Worm (Caenorhabditis elegans): ENCODE results near the gene moc-3.

DNA sequence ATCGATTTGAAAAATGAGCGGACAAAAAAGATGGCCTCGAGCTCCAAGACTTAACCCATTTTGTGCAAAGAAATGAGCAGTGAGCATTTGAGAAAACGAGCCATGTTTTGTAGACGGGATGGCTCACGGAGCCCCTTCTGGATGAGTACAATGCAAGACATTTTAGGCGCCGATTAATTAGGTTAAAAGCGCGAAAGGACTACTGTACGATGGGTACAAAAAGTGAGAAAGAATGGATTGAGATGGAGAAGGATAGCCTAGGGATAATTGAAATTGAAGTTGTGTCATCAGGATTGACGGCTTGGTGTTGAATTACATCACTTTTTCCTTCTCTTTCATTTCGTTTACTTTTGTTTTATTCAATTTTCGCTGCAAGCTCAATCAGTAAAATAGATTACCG lies 49.6 kb upstream of the moc-3 start:
- TF ChIP-seq unc-98 (GFP tag; IDR thresholded peaks at IDR 0.05) (no peak), lin-39 (tag; optimal IDR thresholded peaks at IDR 0.05) (no peak), ceh-82 (tag; optimal IDR thresholded peaks at IDR 0.05) (no peak), ama-1 (optimal IDR thresholded peaks at IDR 0.05) (no peak), Y116A8C.19 (tag; optimal IDR thresholded peaks at IDR 0.05; ENCODE audit: borderline replicate concordance) (no peak), nhr-47 (tag; optimal IDR thresholded peaks at IDR 0.05) (no peak), ceh-88 (GFP tag; IDR thresholded peaks at IDR 0.05) (no peak), blmp-1 (tag; optimal IDR thresholded peaks at IDR 0.05) (no peak), ces-1 (GFP tag; optimal IDR thresholded peaks at IDR 0.05) (no peak), fos-1 (tag; optimal IDR thresholded peaks at IDR 0.05) (no peak), alr-1 (tag; optimal IDR thresholded peaks at IDR 0.05; ENCODE audit: borderline replicate concordance) (no peak), pqm-1 (tag; optimal IDR thresholded peaks at IDR 0.05) (no peak)

Measured in whole organism, L1 larva.